Worm (Caenorhabditis elegans) whole organism, late embryonic: ENCODE data around the gene str-106.

Experiments
- F13H6.1 ChIP-seq: sonication (generic microtip); optimal IDR thresholded peaks from 2 replicates; lab custom pipeline; 2016; ENCODE audit warnings: missing genetic modification characterization, missing compliant biosample characterization
- T23F11.4 ChIP-seq: fragments of 200-800 bp; sonication (Bioruptor generic); optimal IDR thresholded peaks from 2 replicates; lab custom pipeline; 2018; ENCODE audit warnings: mild to moderate bottlenecking, missing genetic modification characterization, missing compliant biosample characterization
- Y22D7AL.16 ChIP-seq: sonication (generic microtip); optimal IDR thresholded peaks from 2 replicates; lab custom pipeline; 2016; ENCODE audit warnings: missing genetic modification characterization, missing compliant biosample characterization
- ama-1 ChIP-seq: fragments of 150-350 bp; optimal IDR thresholded peaks from 2 replicates; lab custom pipeline; 2014
- ceh-34 ChIP-seq: sonication (generic microtip); optimal IDR thresholded peaks from 2 replicates; lab custom pipeline; 2016; ENCODE audit warnings: mild to moderate bottlenecking, missing genetic modification characterization, missing compliant biosample characterization
- ceh-45 ChIP-seq: fragments of 200-800 bp; sonication (Bioruptor generic); IDR thresholded peaks from 2 replicates; pipeline ENCODE4 v1.3.6; 2022; ENCODE audit warnings: missing genetic modification reagents, missing genetic modification characterization, missing compliant biosample characterization
- ceh-6 ChIP-seq: fragments of 200-800 bp; sonication (Bioruptor generic); optimal IDR thresholded peaks from 2 replicates; lab custom pipeline; 2018; ENCODE audit warnings: mild to moderate bottlenecking, missing genetic modification characterization, missing compliant biosample characterization
- dmd-4 ChIP-seq: sonication (generic microtip); optimal IDR thresholded peaks from 2 replicates; lab custom pipeline; 2016; ENCODE audit warnings: borderline replicate concordance, missing genetic modification characterization, missing compliant biosample characterization
- dve-1 ChIP-seq: sonication (generic microtip); optimal IDR thresholded peaks from 2 replicates; lab custom pipeline; 2017; ENCODE audit warnings: antibody characterized with exemption, mild to moderate bottlenecking, missing genetic modification characterization, missing compliant biosample characterization
- elt-4 ChIP-seq: sonication (generic microtip); optimal IDR thresholded peaks from 2 replicates; lab custom pipeline; 2016; ENCODE audit warnings: missing genetic modification characterization, missing compliant biosample characterization
- ets-4 ChIP-seq: sonication (generic microtip); optimal IDR thresholded peaks from 2 replicates; lab custom pipeline; 2016; ENCODE audit warnings: missing genetic modification characterization, missing compliant biosample characterization
- fax-1 ChIP-seq: sonication (generic microtip); optimal IDR thresholded peaks from 2 replicates; lab custom pipeline; 2016; ENCODE audit warnings: missing genotype, missing genetic modification characterization, missing compliant biosample characterization
- fkh-10 ChIP-seq: fragments of 150-350 bp; optimal IDR thresholded peaks from 2 replicates; lab custom pipeline; 2014; ENCODE audit warnings: missing biosample characterization, missing genetic modification reagents, missing genetic modification characterization
- fkh-6 ChIP-seq: sonication (generic microtip); optimal IDR thresholded peaks from 2 replicates; lab custom pipeline; 2016; ENCODE audit warnings: missing genetic modification characterization, missing compliant biosample characterization
- hlh-13 ChIP-seq: fragments of 200-800 bp; sonication (Bioruptor generic); optimal IDR thresholded peaks from 2 replicates; lab custom pipeline; 2018; ENCODE audit warnings: mild to moderate bottlenecking, missing genetic modification characterization, missing compliant biosample characterization
- hlh-15 ChIP-seq: sonication (generic microtip); optimal IDR thresholded peaks from 2 replicates; lab custom pipeline; 2016; ENCODE audit warnings: missing genetic modification characterization, missing compliant biosample characterization
- hlh-6 ChIP-seq: sonication (generic microtip); optimal IDR thresholded peaks from 2 replicates; lab custom pipeline; 2016; ENCODE audit warnings: missing genotype, missing genetic modification characterization, missing compliant biosample characterization
- hlh-8 ChIP-seq: sonication (generic microtip); optimal IDR thresholded peaks from 2 replicates; lab custom pipeline; 2016; ENCODE audit warnings: missing genotype, missing genetic modification characterization, missing compliant biosample characterization
- lim-6 ChIP-seq: sonication (generic microtip); optimal IDR thresholded peaks from 2 replicates; lab custom pipeline; 2016; ENCODE audit warnings: missing genetic modification characterization, missing compliant biosample characterization
- madf-2 ChIP-seq: sonication (generic microtip); optimal IDR thresholded peaks from 2 replicates; lab custom pipeline; 2017; ENCODE audit warnings: missing genetic modification characterization, missing compliant biosample characterization
- mec-3 ChIP-seq: sonication (generic microtip); optimal IDR thresholded peaks from 2 replicates; lab custom pipeline; 2016; ENCODE audit warnings: borderline replicate concordance, missing genetic modification characterization, missing compliant biosample characterization
- nhr-11 ChIP-seq: fragments of 150-350 bp; optimal IDR thresholded peaks from 2 replicates; lab custom pipeline; 2014; ENCODE audit warnings: missing biosample characterization, missing genetic modification characterization
- nhr-232 ChIP-seq: sonication (generic microtip); optimal IDR thresholded peaks from 2 replicates; lab custom pipeline; 2016; ENCODE audit warnings: missing genetic modification characterization, missing compliant biosample characterization
- pag-3 ChIP-seq: sonication (generic microtip); optimal IDR thresholded peaks from 2 replicates; lab custom pipeline; 2016; ENCODE audit warnings: missing compliant biosample characterization, missing genetic modification characterization, borderline replicate concordance
- pat-9 ChIP-seq: fragments of 200-800 bp; sonication (Bioruptor generic); optimal IDR thresholded peaks from 2 replicates; lab custom pipeline; 2018; ENCODE audit warnings: mild to moderate bottlenecking, missing genetic modification characterization, moderate library complexity, missing compliant biosample characterization
- pax-1 ChIP-seq: fragments of 150-350 bp; optimal IDR thresholded peaks from 2 replicates; lab custom pipeline; 2014; ENCODE audit warnings: missing biosample characterization, missing genetic modification characterization
- pha-2 ChIP-seq: sonication (generic microtip); optimal IDR thresholded peaks from 2 replicates; lab custom pipeline; 2017; ENCODE audit warnings: mild to moderate bottlenecking, missing genetic modification characterization, missing compliant biosample characterization
- ref-2 ChIP-seq: sonication (generic microtip); optimal IDR thresholded peaks from 2 replicates; lab custom pipeline; 2016; ENCODE audit warnings: missing genetic modification characterization, missing compliant biosample characterization
- sox-2 ChIP-seq: fragments of 200-800 bp; sonication (Bioruptor generic); IDR thresholded peaks from 2 replicates; pipeline ENCODE4 v1.3.6; 2022; ENCODE audit warnings: missing genetic modification reagents, missing genetic modification characterization, missing compliant biosample characterization
- sox-4 ChIP-seq: sonication (generic microtip); optimal IDR thresholded peaks from 2 replicates; lab custom pipeline; 2017; ENCODE audit warnings: mild to moderate bottlenecking, missing genetic modification characterization, inconsistent platforms, missing compliant biosample characterization
- tbx-7 ChIP-seq: sonication (generic microtip); optimal IDR thresholded peaks from 2 replicates; lab custom pipeline; 2016; ENCODE audit warnings: missing genotype, missing genetic modification characterization, missing compliant biosample characterization
- ttx-3 ChIP-seq: sonication (generic microtip); optimal IDR thresholded peaks from 2 replicates; lab custom pipeline; 2016; ENCODE audit warnings: missing genetic modification reagents, missing genetic modification characterization, missing compliant biosample characterization
- unc-3 ChIP-seq, 2 experiments: fragments of 200-800 bp in 1 of 2; sonication (Bioruptor generic) in 1 of 2; sonication (generic microtip) in 1 of 2; conservative IDR thresholded peaks in 1 of 2; optimal IDR thresholded peaks in 1 of 2; 2 replicates each; pipeline versions ENCODE4 v1.3.6 to Lab custom; 2016 to 2022; ENCODE audit warnings: missing compliant biosample characterization in 2 of 2, missing genetic modification characterization in 2 of 2, missing genetic modification reagents in 1 of 2
- unc-42 ChIP-seq: sonication (generic microtip); optimal IDR thresholded peaks from 2 replicates; lab custom pipeline; 2016; ENCODE audit warnings: missing genotype, missing genetic modification characterization, missing compliant biosample characterization
- unc-55 ChIP-seq: sonication (generic microtip); optimal IDR thresholded peaks from 2 replicates; lab custom pipeline; 2017; ENCODE audit warnings: missing biosample characterization, missing genetic modification reagents, missing genetic modification characterization
- unc-86 ChIP-seq: sonication (generic microtip); optimal IDR thresholded peaks from 2 replicates; lab custom pipeline; 2016; ENCODE audit warnings: missing genetic modification characterization, missing compliant biosample characterization
- zip-5 ChIP-seq: sonication (generic microtip); optimal IDR thresholded peaks from 2 replicates; lab custom pipeline; 2016; ENCODE audit warnings: missing genetic modification characterization, missing compliant biosample characterization
- ztf-16 ChIP-seq: sonication (generic microtip); optimal IDR thresholded peaks from 2 replicates; lab custom pipeline; 2017; ENCODE audit warnings: missing genetic modification characterization, missing compliant biosample characterization

Gene str-106

DNA sequence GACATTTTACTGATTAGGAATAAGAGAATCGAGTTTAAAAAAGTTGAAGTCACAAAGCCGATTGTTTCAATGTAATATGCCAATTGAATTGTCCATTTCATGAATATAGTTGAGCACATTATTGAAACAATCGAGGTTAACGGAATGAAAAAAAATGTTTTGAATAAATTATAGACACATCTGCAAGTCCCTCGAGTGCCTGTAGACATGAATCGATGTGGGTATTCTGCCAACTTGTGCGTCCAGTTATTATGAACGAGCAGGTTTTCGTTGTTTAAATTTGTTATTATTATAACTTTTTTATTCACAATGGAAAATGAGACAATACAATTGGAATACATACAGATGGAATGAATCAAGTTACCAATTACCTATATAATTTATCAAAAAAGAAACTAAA is 22.1 kb upstream of the str-106 start, which contains the start of gene str-99:
TSS of gene str-99 (minus strand) at position 101 of the 400 bp plus-strand sequence.
- TF ChIP-seq ceh-34 (no peak), fax-1 (tag; lab: Kevin White, UChicago) (no peak), tbx-7 (tag; lab: Kevin White, UChicago) (no peak), unc-55 (GFP tag; lab: Kevin White, UChicago) (no peak), elt-4 (tag; lab: Kevin White, UChicago) (no peak), pat-9 (tag; lab: Kevin White, UChicago) (no peak), zip-5 (tag; lab: Kevin White, UChicago) (no peak), ceh-6 (GFP tag; lab: Kevin White, UChicago) (no peak), pag-3 (tag; lab: Kevin White, UChicago) (no peak), F13H6.1 (tag; lab: Kevin White, UChicago) (no peak), ets-4 (tag; lab: Kevin White, UChicago) (no peak), dve-1 (no peak), madf-2 (no peak), unc-3 (GFP tag; conservative IDR thresholded peaks at IDR 0.05; lab: Robert Waterston, UW) (no peak), unc-3 (tag; optimal IDR thresholded peaks at IDR 0.05; lab: Kevin White, UChicago) (no peak), dmd-4 (tag; lab: Kevin White, UChicago) (no peak), ref-2 (tag; lab: Kevin White, UChicago) (no peak), nhr-11 (no peak), unc-86 (no peak), mec-3 (no peak)

ce11 chrV:16159594-16159993 is 20.9 kb upstream of the str-106 start, which contains the start of gene F10A3.17:
F10A3.17 (minus strand) TSS chrV:16159694.
- TF ChIP-seq pat-9 (tag; lab: Kevin White, UChicago), result no peak
- no peak for TF ChIP-seq ceh-45 (GFP tag; lab: Robert Waterston, UW)
- TF ChIP-seq ttx-3, result no peak
- TF ChIP-seq ztf-16 (tag; lab: Kevin White, UChicago), result no peak
- no peak for TF ChIP-seq unc-86
- TF ChIP-seq unc-42 (tag; lab: Kevin White, UChicago), result no peak
- no peak for TF ChIP-seq T23F11.4
- no peak for TF ChIP-seq lim-6 (tag; lab: Kevin White, UChicago)
- no peak for TF ChIP-seq fkh-6
- no peak for TF ChIP-seq nhr-232 (tag; lab: Kevin White, UChicago)
- no peak for TF ChIP-seq elt-4 (tag; lab: Kevin White, UChicago)

ce11 chrV:16160087-16160486 is 20.4 kb upstream of the str-106 start:
- TF ChIP-seq hlh-13 (no peak), hlh-6 (tag; lab: Kevin White, UChicago) (no peak), Y22D7AL.16 (tag; lab: Kevin White, UChicago) (no peak), fkh-6 (no peak), fkh-10 (no peak), ceh-6 (GFP tag; lab: Kevin White, UChicago) (no peak), ceh-34 (no peak), hlh-8 (no peak), madf-2 (no peak), pax-1 (tag; lab: Kevin White, UChicago) (no peak), ama-1 (lab: Kevin White, UChicago) (no peak), nhr-232 (tag; lab: Kevin White, UChicago) (no peak), dve-1 (no peak), sox-2 (GFP tag; lab: Robert Waterston, UW) (no peak), sox-4 (tag; lab: Kevin White, UChicago) (no peak), hlh-15 (no peak), pha-2 (no peak), ref-2 (tag; lab: Kevin White, UChicago) (no peak)
